Worm (Caenorhabditis elegans) whole organism, early embryonic: ENCODE data around the gene F28A12.10.

Experiments
- B0310.2 ChIP-seq: sonication (generic microtip); optimal IDR thresholded peaks from 2 replicates; lab custom pipeline; 2016; ENCODE audit warnings: mild to moderate bottlenecking, missing genetic modification characterization, missing compliant biosample characterization
- aly-1 ChIP-seq: sonication (generic microtip); optimal IDR thresholded peaks from 2 replicates; lab custom pipeline; 2016; ENCODE audit warnings: missing genetic modification characterization, missing compliant biosample characterization
- ama-1 ChIP-seq: fragments of 150-350 bp; optimal IDR thresholded peaks from 2 replicates; lab custom pipeline; 2014
- ceh-13 ChIP-seq: fragments of 200-800 bp; sonication (Bioruptor generic); optimal IDR thresholded peaks from 2 replicates; lab custom pipeline; 2018; ENCODE audit warnings: mild to moderate bottlenecking, missing genetic modification characterization, missing compliant biosample characterization
- flt-1 ChIP-seq: fragments of 200-800 bp; sonication (Bioruptor generic); IDR thresholded peaks from 2 replicates; pipeline ENCODE4 v1.3.6; 2022; ENCODE audit warnings: missing genetic modification characterization, missing compliant biosample characterization
- tbx-11 ChIP-seq: fragments of 200-800 bp; sonication (Bioruptor generic); IDR thresholded peaks from 2 replicates; pipeline ENCODE4 v1.3.6; 2022; ENCODE audit warnings: missing genetic modification characterization, missing compliant biosample characterization
- tra-4 ChIP-seq: sonication (generic microtip); optimal IDR thresholded peaks from 2 replicates; lab custom pipeline; 2017; ENCODE audit warnings: missing genetic modification characterization, missing compliant biosample characterization

- TF ChIP-seq aly-1 (no peak), tra-4 (tag; lab: Kevin White, UChicago) (no peak), B0310.2 (tag; lab: Kevin White, UChicago) (no peak), ama-1 (lab: Kevin White, UChicago) (no peak), flt-1 (no peak), ceh-13 (GFP tag; lab: Kevin White, UChicago) (no peak), tbx-11 (GFP tag; lab: Robert Waterston, UW) (no peak)
Observed at ce11 chrV:8681050-8681449, 43.5 kb upstream of the F28A12.10 start, which contains the start of gene ZC190.2.
